Fruit fly (Drosophila melanogaster) whole organism, embryonic: ENCODE measurements around the gene CG17646.

Experiments used
- Atf-2 ChIP-seq: fragments of 200-800 bp; sonication (Bioruptor generic); optimal IDR thresholded peaks from 2 replicates; lab custom pipeline; 2016; ENCODE audit warnings: missing biosample characterization, missing genetic modification characterization
- BEAF-32 ChIP-seq: fragments of 200-800 bp; sonication (Bioruptor generic); optimal IDR thresholded peaks from 3 replicates; lab custom pipeline; 2017; ENCODE audit warnings: missing biosample characterization, missing genetic modification characterization, mild to moderate bottlenecking, moderate library complexity, missing genetic modification reagents
- CG10147 ChIP-seq: fragments of 200-800 bp; sonication (Bioruptor generic); optimal IDR thresholded peaks from 2 replicates; lab custom pipeline; 2019; ENCODE audit warnings: missing biosample characterization, mild to moderate bottlenecking, missing genetic modification characterization, moderate library complexity
- CG11695 ChIP-seq: fragments of 200-800 bp; sonication (Bioruptor generic); IDR thresholded peaks from 3 replicates; pipeline ENCODE4 v1.3.6; 2022; ENCODE audit warnings: missing biosample characterization, missing genetic modification characterization
- CG13287 ChIP-seq: fragments of 200-800 bp; sonication (Bioruptor generic); IDR thresholded peaks from 2 replicates; pipeline ENCODE4 v1.3.6; 2022; ENCODE audit warnings: missing biosample characterization, missing genetic modification characterization; ENCODE audit not compliant: partially characterized antibody
- CG14860 ChIP-seq: fragments of 200-800 bp; sonication (Bioruptor generic); IDR thresholded peaks from 3 replicates; pipeline ENCODE4 v1.3.6; 2022; ENCODE audit warnings: missing biosample characterization, missing genetic modification characterization; ENCODE audit not compliant: partially characterized antibody
- CG15073 ChIP-seq: fragments of 200-800 bp; sonication (Bioruptor generic); optimal IDR thresholded peaks from 2 replicates; lab custom pipeline; 2016; ENCODE audit warnings: missing biosample characterization, missing genetic modification characterization
- CG1529 ChIP-seq: fragments of 200-800 bp; sonication (Bioruptor generic); optimal IDR thresholded peaks from 3 replicates; lab custom pipeline; 2018; ENCODE audit warnings: missing biosample characterization, missing genetic modification characterization
- CG15479 ChIP-seq: fragments of 200-800 bp; sonication (Bioruptor generic); optimal IDR thresholded peaks from 3 replicates; lab custom pipeline; 2019; ENCODE audit warnings: missing biosample characterization, mild to moderate bottlenecking, missing genetic modification characterization, moderate library complexity
- CG15601 ChIP-seq: fragments of 200-800 bp; sonication (Bioruptor generic); optimal IDR thresholded peaks from 3 replicates; lab custom pipeline; 2019; ENCODE audit warnings: missing biosample characterization, mild to moderate bottlenecking, missing genetic modification characterization, moderate library complexity
- CG16813 ChIP-seq: fragments of 200-800 bp; sonication (Bioruptor generic); IDR thresholded peaks from 3 replicates; pipeline ENCODE4 v1.3.6; 2022; ENCODE audit warnings: missing biosample characterization, missing genetic modification characterization; ENCODE audit not compliant: partially characterized antibody
- CG16863 ChIP-seq: fragments of 200-800 bp; sonication (Bioruptor generic); optimal IDR thresholded peaks from 3 replicates; lab custom pipeline; 2016; ENCODE audit warnings: missing biosample characterization, missing genetic modification characterization
- CG17385 ChIP-seq: fragments of 200-800 bp; sonication (Bioruptor generic); optimal IDR thresholded peaks from 3 replicates; lab custom pipeline; 2018; ENCODE audit warnings: missing biosample characterization, mild to moderate bottlenecking, missing genetic modification characterization
- CG18599 ChIP-seq: fragments of 200-800 bp; sonication (Bioruptor generic); optimal IDR thresholded peaks from 3 replicates; lab custom pipeline; 2017; ENCODE audit warnings: missing biosample characterization, missing genetic modification characterization, mild to moderate bottlenecking, moderate library complexity, missing genetic modification reagents
- CG2116 ChIP-seq: fragments of 200-800 bp; sonication (Bioruptor generic); optimal IDR thresholded peaks from 3 replicates; lab custom pipeline; 2018; ENCODE audit warnings: missing biosample characterization, mild to moderate bottlenecking, missing genetic modification characterization
- CG2875 ChIP-seq: fragments of 200-800 bp; sonication (Bioruptor generic); optimal IDR thresholded peaks from 2 replicates; lab custom pipeline; 2017; ENCODE audit warnings: missing biosample characterization, mild to moderate bottlenecking, missing genetic modification characterization, missing genetic modification reagents
- CG31224 ChIP-seq: fragments of 200-800 bp; sonication (Bioruptor generic); IDR thresholded peaks from 2 replicates; pipeline ENCODE4 v1.3.6; 2022; ENCODE audit warnings: missing biosample characterization, missing genetic modification characterization
- CG31441 ChIP-seq: fragments of 200-800 bp; sonication (Bioruptor generic); IDR thresholded peaks from 2 replicates; pipeline ENCODE4 v1.3.6; 2022; ENCODE audit warnings: missing biosample characterization, missing genetic modification characterization
- CG3163 ChIP-seq: fragments of 200-800 bp; sonication (Bioruptor generic); optimal IDR thresholded peaks from 3 replicates; lab custom pipeline; 2016; ENCODE audit warnings: missing biosample characterization, missing genetic modification characterization
- CG3838 ChIP-seq: fragments of 200-800 bp; sonication (Bioruptor generic); optimal IDR thresholded peaks from 3 replicates; lab custom pipeline; 2016; ENCODE audit warnings: missing biosample characterization, missing genetic modification characterization
- CG4820 ChIP-seq: fragments of 200-800 bp; sonication (Bioruptor generic); optimal IDR thresholded peaks from 3 replicates; lab custom pipeline; 2016; ENCODE audit warnings: missing biosample characterization, missing genetic modification characterization
- CG7556 ChIP-seq: fragments of 200-800 bp; sonication (Bioruptor generic); optimal IDR thresholded peaks from 2 replicates; lab custom pipeline; 2017; ENCODE audit warnings: missing biosample characterization, mild to moderate bottlenecking, missing genetic modification characterization
- CG8924 ChIP-seq: fragments of 200-800 bp; optimal IDR thresholded peaks from 3 replicates; lab custom pipeline; 2019; ENCODE audit warnings: missing biosample characterization, mild to moderate bottlenecking, missing genetic modification characterization, moderate library complexity
- CG9876 ChIP-seq: fragments of 200-800 bp; sonication (Bioruptor generic); optimal IDR thresholded peaks from 2 replicates; lab custom pipeline; 2016; ENCODE audit warnings: missing biosample characterization, missing genetic modification characterization
- Dip3 ChIP-seq: fragments of 200-800 bp; sonication (Bioruptor generic); optimal IDR thresholded peaks from 3 replicates; lab custom pipeline; 2016; ENCODE audit warnings: missing biosample characterization, missing genetic modification characterization
- Doc2 ChIP-seq: fragments of 200-800 bp; sonication (Bioruptor generic); IDR thresholded peaks from 2 replicates; pipeline ENCODE4 v1.3.6; 2022; ENCODE audit warnings: missing biosample characterization, missing genetic modification characterization
- HLH3B ChIP-seq: fragments of 200-800 bp; sonication (Bioruptor generic); IDR thresholded peaks from 2 replicates; pipeline ENCODE4 v1.3.6; 2022; ENCODE audit warnings: missing biosample characterization, missing genetic modification characterization
- Kr ChIP-seq: fragments of 200-800 bp; sonication (Bioruptor generic); optimal IDR thresholded peaks from 2 replicates; lab custom pipeline; 2017; ENCODE audit warnings: missing biosample characterization, mild to moderate bottlenecking, missing genetic modification characterization
- NK7.1 ChIP-seq: fragments of 200-800 bp; sonication (Bioruptor generic); optimal IDR thresholded peaks from 3 replicates; lab custom pipeline; 2016; ENCODE audit warnings: missing biosample characterization, missing genetic modification characterization
- Optix ChIP-seq: fragments of 200-800 bp; sonication (Bioruptor generic); IDR thresholded peaks from 3 replicates; pipeline ENCODE4 v1.3.6; 2022; ENCODE audit warnings: missing biosample characterization, missing genetic modification characterization
- Sox102F ChIP-seq: fragments of 200-800 bp; sonication (Bioruptor generic); optimal IDR thresholded peaks from 2 replicates; lab custom pipeline; 2018; ENCODE audit warnings: missing biosample characterization, mild to moderate bottlenecking, missing genetic modification characterization, moderate library complexity
- Spps ChIP-seq: fragments of 200-800 bp; sonication (Bioruptor generic); optimal IDR thresholded peaks from 2 replicates; lab custom pipeline; 2018; ENCODE audit warnings: missing biosample characterization, mild to moderate bottlenecking, missing genetic modification characterization
- Stat92E ChIP-seq, 3 experiments: fragments of >200 bp in 2 of 3; fragments of 200-800 bp in 1 of 3; sonication (Bioruptor generic) in 1 of 3; optimal IDR thresholded peaks; 2 replicates each; lab custom pipeline; 2017 to 2019; ENCODE audit warnings: missing biosample characterization in 3 of 3, missing genetic modification characterization in 3 of 3, mild to moderate bottlenecking in 1 of 3, moderate library complexity in 1 of 3
- abd-A ChIP-seq: fragments of 200-800 bp; sonication (Bioruptor generic); optimal IDR thresholded peaks from 3 replicates; lab custom pipeline; 2019; ENCODE audit warnings: missing biosample characterization, mild to moderate bottlenecking, missing genetic modification characterization, moderate library complexity
- btn ChIP-seq: fragments of 200-800 bp; sonication (Bioruptor generic); optimal IDR thresholded peaks from 2 replicates; lab custom pipeline; 2016; ENCODE audit warnings: missing biosample characterization, missing genetic modification characterization
- ci ChIP-seq: fragments of 200-800 bp; sonication (Bioruptor generic); IDR thresholded peaks from 3 replicates; pipeline ENCODE4 v1.3.6; 2022; ENCODE audit warnings: missing biosample characterization, missing genetic modification characterization
- cwo ChIP-seq: fragments of 200-800 bp; sonication (Bioruptor generic); optimal IDR thresholded peaks from 3 replicates; lab custom pipeline; 2017; ENCODE audit warnings: missing biosample characterization, missing genetic modification characterization, mild to moderate bottlenecking, moderate library complexity, missing genetic modification reagents
- danr ChIP-seq: fragments of 200-800 bp; sonication (Bioruptor generic); IDR thresholded peaks from 2 replicates; pipeline ENCODE4 v1.3.6; 2022; ENCODE audit warnings: missing biosample characterization, missing genetic modification characterization
- eve ChIP-seq, 2 experiments: fragments of >200 bp; optimal IDR thresholded peaks; 2 replicates each; lab custom pipeline; 2017; ENCODE audit warnings: missing biosample characterization in 2 of 2, missing genetic modification characterization in 2 of 2
- eyg ChIP-seq: fragments of 200-800 bp; sonication (Bioruptor generic); optimal IDR thresholded peaks from 3 replicates; lab custom pipeline; 2016; ENCODE audit warnings: missing biosample characterization, missing genetic modification characterization
- gfzf ChIP-seq: fragments of 200-800 bp; sonication (Bioruptor generic); optimal IDR thresholded peaks from 2 replicates; lab custom pipeline; 2016; ENCODE audit warnings: missing biosample characterization, mild to moderate bottlenecking, missing genetic modification characterization, moderate library complexity
- hbn ChIP-seq: fragments of 200-800 bp; sonication (Bioruptor generic); IDR thresholded peaks from 2 replicates; pipeline ENCODE4 v1.3.6; 2022; ENCODE audit warnings: missing biosample characterization, missing genetic modification characterization; ENCODE audit not compliant: partially characterized antibody
- kah ChIP-seq: fragments of 200-800 bp; sonication (Bioruptor generic); optimal IDR thresholded peaks from 2 replicates; lab custom pipeline; 2018; ENCODE audit warnings: missing biosample characterization, mild to moderate bottlenecking, missing genetic modification characterization
- lov ChIP-seq, 2 experiments: fragments of 200-800 bp in 1 of 2; fragments of >200 bp in 1 of 2; sonication (Bioruptor generic) in 1 of 2; IDR thresholded peaks in 1 of 2; optimal IDR thresholded peaks in 1 of 2; 2 replicates in 1 of 2; 3 replicates in 1 of 2; pipeline versions ENCODE4 v1.3.6 to Lab custom; 2017 to 2022; ENCODE audit warnings: missing biosample characterization in 1 of 2, missing genetic modification characterization in 1 of 2
- org-1 ChIP-seq: fragments of 200-800 bp; sonication (Bioruptor generic); optimal IDR thresholded peaks from 2 replicates; lab custom pipeline; 2017; ENCODE audit warnings: missing biosample characterization, missing genetic modification characterization
- pita ChIP-seq: fragments of 200-800 bp; sonication (Bioruptor generic); optimal IDR thresholded peaks from 2 replicates; lab custom pipeline; 2017; ENCODE audit warnings: missing biosample characterization, mild to moderate bottlenecking, missing genetic modification characterization
- scrt ChIP-seq: fragments of 200-800 bp; sonication (Bioruptor generic); optimal IDR thresholded peaks from 2 replicates; lab custom pipeline; 2018; ENCODE audit warnings: missing biosample characterization, mild to moderate bottlenecking, missing genetic modification characterization, moderate library complexity
- sug ChIP-seq: fragments of 200-800 bp; optimal IDR thresholded peaks from 2 replicates; lab custom pipeline; 2019; ENCODE audit warnings: missing biosample characterization, mild to moderate bottlenecking, missing genetic modification characterization, moderate library complexity
- toy ChIP-seq: fragments of 200-800 bp; sonication (Bioruptor generic); IDR thresholded peaks from 2 replicates; pipeline ENCODE4 v1.3.6; 2022; ENCODE audit warnings: missing biosample characterization, missing genetic modification characterization
- trem ChIP-seq: fragments of 200-800 bp; optimal IDR thresholded peaks from 3 replicates; lab custom pipeline; 2019; ENCODE audit warnings: missing biosample characterization, mild to moderate bottlenecking, missing genetic modification characterization, moderate library complexity

The CG17646 gene

dm6 chr2L:1710224-1710623 lies 22.1 kb upstream of the CG17646 start, which contains the start of the genes CG17660 and mRpL48 (continued):
- TF ChIP-seq CG7556 (no peak), pita (GFP tag; lab: Kevin White, UChicago) (no peak), sug (tag; lab: Kevin White, UChicago) (peak; percentile 48), BEAF-32 (peak; percentile 64), CG16813 (GFP tag; lab: Robert Waterston, UW) (peak; percentile 70), CG9876 (no peak), btn (GFP tag; lab: Kevin White, UChicago) (no peak), eyg (GFP tag; lab: Kevin White, UChicago) (no peak), CG15479 (GFP tag; lab: Kevin White, UChicago) (no peak), CG2116 (GFP tag; lab: Kevin White, UChicago) (peak; percentile 81), CG2875 (no peak), CG15601 (tag; lab: Kevin White, UChicago) (no peak), CG4820 (no peak), scrt (no peak), Atf-2 (no peak), CG18599 (GFP tag; lab: Kevin White, UChicago) (no peak), org-1 (no peak), Kr (no peak), Optix (GFP tag; lab: Robert Waterston, UW) (no peak), cwo (GFP tag; lab: Kevin White, UChicago) (no peak), hbn (GFP tag; lab: Robert Waterston, UW) (peak; percentile 43; the same call in 1 of the 2 replicates), CG10147 (no peak), gfzf (peak; percentile 72), Stat92E (GFP tag; optimal IDR thresholded peaks at IDR 0.05; lab: Kevin White, UChicago) (no peak), CG8924 (tag; lab: Kevin White, UChicago) (no peak), CG16863 (GFP tag; lab: Kevin White, UChicago) (no peak), CG3838 (no peak), CG31441 (GFP tag; lab: Robert Waterston, UW) (no peak; the same call in 1 of the 2 replicates), CG3163 (GFP tag; lab: Kevin White, UChicago) (no peak), CG13287 (peak; percentile 77), HLH3B (GFP tag; lab: Robert Waterston, UW) (no peak; the same call in 1 of the 2 replicates), CG11695 (GFP tag; lab: Robert Waterston, UW) (no peak), kah (no peak), CG31224 (no peak), danr (GFP tag; lab: Robert Waterston, UW) (no peak), CG15073 (GFP tag; lab: Kevin White, UChicago) (no peak), NK7.1 (GFP tag; lab: Kevin White, UChicago) (no peak), CG1529 (GFP tag; lab: Kevin White, UChicago) (no peak), abd-A (tag; lab: Kevin White, UChicago) (no peak), CG14860 (GFP tag; lab: Robert Waterston, UW) (peak; percentile 45; the same call in 1 of the 3 replicates), CG17385 (peak; percentile 56), toy (GFP tag; lab: Robert Waterston, UW) (no peak), Dip3 (GFP tag; lab: Kevin White, UChicago) (peak; percentile 15), Doc2 (GFP tag; lab: Robert Waterston, UW) (no peak), Spps (no peak), lov (optimal IDR thresholded peaks at IDR 0.05; lab: Kevin White, UChicago) (no peak), lov (GFP tag; IDR thresholded peaks at IDR 0.05; lab: Robert Waterston, UW) (no peak), trem (peak; percentile 75), ci (peak; percentile 63; the same call in 2 of the 3 replicates), eve (GFP tag; optimal IDR thresholded peaks at IDR 0.05; lab: Kevin White, UChicago) (no peak), Sox102F (GFP tag; lab: Kevin White, UChicago) (no peak)
